Worm (Caenorhabditis elegans) whole organism, early embryonic: ENCODE results near the gene spex-3.

Experiments used
- B0310.2 ChIP-seq: sonication (generic microtip); optimal IDR thresholded peaks from 2 replicates; lab custom pipeline; 2016; ENCODE audit warnings: mild to moderate bottlenecking, missing genetic modification characterization, missing compliant biosample characterization
- ama-1 ChIP-seq: fragments of 150-350 bp; optimal IDR thresholded peaks from 2 replicates; lab custom pipeline; 2014
- ceh-13 ChIP-seq: fragments of 200-800 bp; sonication (Bioruptor generic); optimal IDR thresholded peaks from 2 replicates; lab custom pipeline; 2018; ENCODE audit warnings: mild to moderate bottlenecking, missing genetic modification characterization, missing compliant biosample characterization
- flt-1 ChIP-seq: fragments of 200-800 bp; sonication (Bioruptor generic); IDR thresholded peaks from 2 replicates; pipeline ENCODE4 v1.3.6; 2022; ENCODE audit warnings: missing genetic modification characterization, missing compliant biosample characterization
- hmbx-1 ChIP-seq: sonication (generic microtip); optimal IDR thresholded peaks from 2 replicates; lab custom pipeline; 2016; ENCODE audit warnings: mild to moderate bottlenecking, missing genetic modification characterization, missing compliant biosample characterization
- scrt-1 ChIP-seq: fragments of 200-800 bp; sonication (Bioruptor generic); IDR thresholded peaks from 2 replicates; pipeline ENCODE4 v1.3.6; 2022; ENCODE audit warnings: missing genetic modification characterization, missing compliant biosample characterization
- tbx-37 ChIP-seq: fragments of 200-800 bp; sonication (Bioruptor generic); conservative IDR thresholded peaks from 2 replicates; pipeline ENCODE4 v1.3.6; 2022; ENCODE audit warnings: missing genetic modification reagents, missing genetic modification characterization, missing compliant biosample characterization
- tra-4 ChIP-seq: sonication (generic microtip); optimal IDR thresholded peaks from 2 replicates; lab custom pipeline; 2017; ENCODE audit warnings: missing genetic modification characterization, missing compliant biosample characterization

DNA sequence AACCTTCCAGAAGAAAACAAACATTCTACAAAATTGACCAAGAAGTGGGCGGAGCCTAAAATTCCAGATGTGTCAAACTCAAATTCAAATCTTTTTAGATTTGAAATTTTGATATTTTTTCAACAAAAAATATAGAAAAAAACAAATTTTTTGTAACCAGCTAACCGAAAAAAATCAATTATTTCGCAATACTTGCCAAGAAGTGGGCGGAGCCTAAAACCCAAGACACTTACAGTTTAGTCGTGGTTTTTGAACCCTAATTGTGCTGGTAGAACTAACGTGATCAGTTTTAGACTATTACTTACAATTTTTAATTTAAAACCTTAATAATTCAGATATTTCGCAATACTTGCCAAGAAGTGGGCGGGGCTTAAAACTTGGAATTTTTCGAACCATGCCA, 28.9 kb downstream of the spex-3 start:
- no peak for TF ChIP-seq hmbx-1 (tag; lab: Kevin White, UChicago)
- no peak for TF ChIP-seq scrt-1
- TF ChIP-seq ama-1 (lab: Kevin White, UChicago) = no peak
- no peak for TF ChIP-seq flt-1 (GFP tag; lab: Robert Waterston, UW)
- no peak for TF ChIP-seq tbx-37
- no peak for TF ChIP-seq B0310.2 (tag; lab: Kevin White, UChicago)
- TF ChIP-seq ceh-13 = no peak
- no peak for TF ChIP-seq tra-4 (tag; lab: Kevin White, UChicago)
